Fruit fly (Drosophila melanogaster): ENCODE measurements around the gene dib.

- TF ChIP-seq D1 (tag; optimal IDR thresholded peaks at IDR 0.05) (no peak), gl (tag; optimal IDR thresholded peaks at IDR 0.05) (no peak), CG17806 (tag; optimal IDR thresholded peaks at IDR 0.05) (no peak), Snoo (tag; optimal IDR thresholded peaks at IDR 0.05) (no peak), CG34367 (tag; optimal IDR thresholded peaks at IDR 0.05) (no peak), CG32121 (GFP tag; IDR thresholded peaks at IDR 0.05) (no peak), CG14655 (GFP tag; optimal IDR thresholded peaks at IDR 0.05) (no peak), Ets98B (GFP tag; IDR thresholded peaks at IDR 0.05) (no peak), Pif1A (GFP tag; optimal IDR thresholded peaks at IDR 0.05) (no peak), EcR (GFP tag; optimal IDR thresholded peaks at IDR 0.05) (no peak), CG13204 (GFP tag; optimal IDR thresholded peaks at IDR 0.05) (no peak)
Measured at dm6 chr3L:4035499-4035898, 26.6 kb upstream of the dib start, which contains the start of gene Gr64f.

Data from whole organism, pupa.